Fruit fly (Drosophila melanogaster) whole organism, embryonic: Measurements from ENCODE around the gene CG5191.

Experiments
- Atf3 ChIP-seq: fragments of 200-800 bp; sonication (Bioruptor generic); optimal IDR thresholded peaks from 3 replicates; lab custom pipeline; 2016; ENCODE audit warnings: missing biosample characterization, missing genetic modification characterization
- Bdp1 ChIP-seq: fragments of 200-800 bp; sonication (Bioruptor generic); optimal IDR thresholded peaks from 3 replicates; lab custom pipeline; 2016; ENCODE audit warnings: missing biosample characterization, missing genetic modification characterization
- BtbVII ChIP-seq: fragments of 200-800 bp; sonication (Bioruptor generic); optimal IDR thresholded peaks from 3 replicates; lab custom pipeline; 2017; ENCODE audit warnings: missing biosample characterization, mild to moderate bottlenecking, missing genetic modification characterization
- CG10366 ChIP-seq: fragments of 200-800 bp; sonication (Bioruptor generic); IDR thresholded peaks from 2 replicates; pipeline ENCODE4 v1.3.6; 2022; ENCODE audit warnings: missing biosample characterization, missing genetic modification characterization
- CG10654 ChIP-seq: fragments of 200-800 bp; sonication (Bioruptor generic); optimal IDR thresholded peaks from 2 replicates; lab custom pipeline; 2016; ENCODE audit warnings: missing biosample characterization, missing genetic modification characterization
- CG16813 ChIP-seq: fragments of 200-800 bp; sonication (Bioruptor generic); IDR thresholded peaks from 3 replicates; pipeline ENCODE4 v1.3.6; 2022; ENCODE audit warnings: missing biosample characterization, missing genetic modification characterization; ENCODE audit not compliant: partially characterized antibody
- CG16815 ChIP-seq: fragments of 200-800 bp; sonication (Bioruptor generic); optimal IDR thresholded peaks from 3 replicates; lab custom pipeline; 2017; ENCODE audit warnings: missing biosample characterization, mild to moderate bottlenecking, missing genetic modification characterization
- CG17328 ChIP-seq: fragments of 200-800 bp; sonication (Bioruptor generic); IDR thresholded peaks from 2 replicates; pipeline ENCODE4 v1.3.6; 2022; ENCODE audit warnings: missing biosample characterization, missing genetic modification characterization
- CG17359 ChIP-seq: fragments of 200-800 bp; sonication (Bioruptor generic); optimal IDR thresholded peaks from 3 replicates; lab custom pipeline; 2018; ENCODE audit warnings: missing biosample characterization, mild to moderate bottlenecking, missing genetic modification characterization, moderate library complexity
- CG18476 ChIP-seq: fragments of 200-800 bp; sonication (Bioruptor generic); optimal IDR thresholded peaks from 2 replicates; lab custom pipeline; 2016; ENCODE audit warnings: missing biosample characterization, mild to moderate bottlenecking, missing genetic modification characterization
- CG2116 ChIP-seq: fragments of 200-800 bp; sonication (Bioruptor generic); optimal IDR thresholded peaks from 3 replicates; lab custom pipeline; 2018; ENCODE audit warnings: missing biosample characterization, mild to moderate bottlenecking, missing genetic modification characterization
- CG31441 ChIP-seq: fragments of 200-800 bp; sonication (Bioruptor generic); IDR thresholded peaks from 2 replicates; pipeline ENCODE4 v1.3.6; 2022; ENCODE audit warnings: missing biosample characterization, missing genetic modification characterization
- CG33213 ChIP-seq: fragments of 200-800 bp; sonication (Bioruptor generic); optimal IDR thresholded peaks from 3 replicates; lab custom pipeline; 2016; ENCODE audit warnings: missing biosample characterization, missing genetic modification characterization
- CG3995 ChIP-seq: fragments of 200-800 bp; sonication (Bioruptor generic); optimal IDR thresholded peaks from 3 replicates; lab custom pipeline; 2016; ENCODE audit warnings: missing biosample characterization, missing genetic modification characterization
- CG7987 ChIP-seq: fragments of 200-800 bp; sonication (Bioruptor generic); optimal IDR thresholded peaks from 2 replicates; lab custom pipeline; 2018; ENCODE audit warnings: missing biosample characterization, mild to moderate bottlenecking, missing genetic modification characterization, moderate library complexity
- CG8089 ChIP-seq: fragments of 200-800 bp; sonication (Bioruptor generic); optimal IDR thresholded peaks from 3 replicates; lab custom pipeline; 2016; ENCODE audit warnings: missing biosample characterization, missing genetic modification characterization
- CG8765 ChIP-seq: fragments of 200-800 bp; sonication (Bioruptor generic); IDR thresholded peaks from 2 replicates; pipeline ENCODE4 v1.3.6; 2022; ENCODE audit warnings: missing biosample characterization, missing genetic modification characterization
- CG8924 ChIP-seq: fragments of 200-800 bp; optimal IDR thresholded peaks from 3 replicates; lab custom pipeline; 2019; ENCODE audit warnings: missing biosample characterization, mild to moderate bottlenecking, missing genetic modification characterization, moderate library complexity
- CG9437 ChIP-seq: fragments of 200-800 bp; sonication (Bioruptor generic); optimal IDR thresholded peaks from 2 replicates; lab custom pipeline; 2018; ENCODE audit warnings: missing biosample characterization, mild to moderate bottlenecking, missing genetic modification characterization
- Camta ChIP-seq: fragments of 200-800 bp; sonication (Bioruptor generic); optimal IDR thresholded peaks from 2 replicates; lab custom pipeline; 2016; ENCODE audit warnings: missing biosample characterization, missing genetic modification characterization
- D19A ChIP-seq: fragments of 200-800 bp; optimal IDR thresholded peaks from 3 replicates; lab custom pipeline; 2019; ENCODE audit warnings: missing biosample characterization, mild to moderate bottlenecking, missing genetic modification characterization, moderate library complexity
- Dbx ChIP-seq: fragments of 200-800 bp; sonication (Bioruptor generic); IDR thresholded peaks from 3 replicates; pipeline ENCODE4 v1.3.6; 2022; ENCODE audit warnings: missing biosample characterization, missing genetic modification characterization
- Dip2 ChIP-seq: fragments of 200-800 bp; sonication (Bioruptor generic); IDR thresholded peaks from 2 replicates; pipeline ENCODE4 v1.3.6; 2022; ENCODE audit warnings: missing biosample characterization, missing genetic modification characterization
- Dref ChIP-seq: fragments of 200-800 bp; sonication (Bioruptor generic); IDR thresholded peaks from 2 replicates; pipeline ENCODE4 v1.3.6; 2022; ENCODE audit warnings: missing biosample characterization, missing genetic modification characterization
- Gug ChIP-seq: fragments of 200-800 bp; sonication (Bioruptor generic); IDR thresholded peaks from 4 replicates; pipeline ENCODE4 v1.3.6; 2022; ENCODE audit warnings: missing biosample characterization, missing genetic modification characterization
- HLHmδ ChIP-seq: fragments of 200-800 bp; sonication (Bioruptor generic); optimal IDR thresholded peaks from 2 replicates; lab custom pipeline; 2018; ENCODE audit warnings: missing biosample characterization, mild to moderate bottlenecking, missing genetic modification characterization, moderate library complexity
- Hr3 ChIP-seq: fragments of 200-800 bp; sonication (Bioruptor generic); optimal IDR thresholded peaks from 3 replicates; lab custom pipeline; 2016; ENCODE audit warnings: missing biosample characterization, missing genetic modification characterization
- Hr78 ChIP-seq, 2 experiments: fragments of 200-800 bp in 1 of 2; fragments of >200 bp in 1 of 2; sonication (Bioruptor generic) in 1 of 2; optimal IDR thresholded peaks; 2 replicates each; lab custom pipeline; 2017 to 2019; ENCODE audit warnings: missing biosample characterization in 2 of 2, missing genetic modification characterization in 2 of 2, mild to moderate bottlenecking in 1 of 2, moderate library complexity in 1 of 2
- Lim3 ChIP-seq: fragments of 200-800 bp; sonication (Bioruptor generic); IDR thresholded peaks from 2 replicates; pipeline ENCODE4 v1.3.6; 2022; ENCODE audit warnings: missing biosample characterization, missing genetic modification characterization
- NC2β ChIP-seq: fragments of 200-800 bp; sonication (Bioruptor generic); optimal IDR thresholded peaks from 2 replicates; lab custom pipeline; 2016; ENCODE audit warnings: missing biosample characterization, missing genetic modification characterization
- Neu2 ChIP-seq: fragments of 200-800 bp; sonication (Bioruptor generic); optimal IDR thresholded peaks from 3 replicates; lab custom pipeline; 2016; ENCODE audit warnings: missing biosample characterization, missing genetic modification characterization, borderline replicate concordance
- Sin3A ChIP-seq: fragments of >200 bp; optimal IDR thresholded peaks from 2 replicates; lab custom pipeline; 2018
- TFAM ChIP-seq: fragments of 200-800 bp; sonication (Bioruptor generic); optimal IDR thresholded peaks from 2 replicates; lab custom pipeline; 2017; ENCODE audit warnings: missing biosample characterization, missing genetic modification characterization, inconsistent platforms
- Xbp1 ChIP-seq: fragments of 200-800 bp; sonication (Bioruptor generic); optimal IDR thresholded peaks from 3 replicates; lab custom pipeline; 2016; ENCODE audit warnings: missing biosample characterization, mild to moderate bottlenecking, missing genetic modification characterization
- abd-A ChIP-seq: fragments of 200-800 bp; sonication (Bioruptor generic); optimal IDR thresholded peaks from 3 replicates; lab custom pipeline; 2019; ENCODE audit warnings: missing biosample characterization, mild to moderate bottlenecking, missing genetic modification characterization, moderate library complexity
- caup ChIP-seq: fragments of 200-800 bp; sonication (Bioruptor generic); optimal IDR thresholded peaks from 3 replicates; lab custom pipeline; 2017; ENCODE audit warnings: missing biosample characterization, mild to moderate bottlenecking, missing genetic modification characterization, moderate library complexity; ENCODE audit not compliant: severe bottlenecking
- corto ChIP-seq: fragments of 200-800 bp; sonication (Bioruptor generic); optimal IDR thresholded peaks from 2 replicates; lab custom pipeline; 2016; ENCODE audit warnings: missing biosample characterization, mild to moderate bottlenecking, missing genetic modification characterization, moderate library complexity
- crc ChIP-seq: fragments of 200-800 bp; sonication (Bioruptor generic); optimal IDR thresholded peaks from 2 replicates; lab custom pipeline; 2016; ENCODE audit warnings: missing biosample characterization, missing genetic modification characterization
- dimm ChIP-seq: fragments of 200-800 bp; sonication (Bioruptor generic); IDR thresholded peaks from 2 replicates; pipeline ENCODE4 v1.3.6; 2022; ENCODE audit warnings: missing biosample characterization, missing genetic modification characterization
- dmrt11E ChIP-seq: fragments of 200-800 bp; sonication (Bioruptor generic); optimal IDR thresholded peaks from 3 replicates; lab custom pipeline; 2018; ENCODE audit warnings: missing biosample characterization, mild to moderate bottlenecking, missing genetic modification characterization, moderate library complexity
- esg ChIP-seq: fragments of 200-800 bp; sonication (Bioruptor generic); conservative IDR thresholded peaks from 2 replicates; pipeline ENCODE4 v1.3.6; 2022; ENCODE audit warnings: missing biosample characterization, missing genetic modification characterization
- insv ChIP-seq, 2 experiments: fragments of 200-800 bp; sonication (Bioruptor generic); optimal IDR thresholded peaks; 3 replicates each; lab custom pipeline; 2016 to 2018; ENCODE audit warnings: missing biosample characterization in 2 of 2, missing genetic modification characterization in 2 of 2
- jigr1 ChIP-seq: fragments of 200-800 bp; sonication (Bioruptor generic); IDR thresholded peaks from 3 replicates; pipeline ENCODE4 v1.3.6; 2022; ENCODE audit warnings: missing biosample characterization, missing genetic modification characterization
- jumu ChIP-seq: fragments of 200-800 bp; sonication (Bioruptor generic); optimal IDR thresholded peaks from 3 replicates; lab custom pipeline; 2016; ENCODE audit warnings: missing biosample characterization, missing genetic modification characterization
- lola ChIP-seq, 3 experiments: fragments of >200 bp in 2 of 3; fragments of 200-800 bp in 1 of 3; sonication (Bioruptor generic) in 1 of 3; optimal IDR thresholded peaks; 2 replicates each; lab custom pipeline; 2017 to 2019; ENCODE audit warnings: missing biosample characterization in 3 of 3, missing genetic modification characterization in 3 of 3, mild to moderate bottlenecking in 1 of 3, moderate library complexity in 1 of 3
- maf-S ChIP-seq: fragments of 200-800 bp; sonication (Bioruptor generic); optimal IDR thresholded peaks from 2 replicates; lab custom pipeline; 2016; ENCODE audit warnings: missing biosample characterization, missing genetic modification characterization
- nau ChIP-seq: fragments of 200-800 bp; sonication (Bioruptor generic); optimal IDR thresholded peaks from 3 replicates; lab custom pipeline; 2017; ENCODE audit warnings: missing biosample characterization, mild to moderate bottlenecking, missing genetic modification characterization, missing genetic modification reagents
- org-1 ChIP-seq: fragments of 200-800 bp; sonication (Bioruptor generic); optimal IDR thresholded peaks from 2 replicates; lab custom pipeline; 2017; ENCODE audit warnings: missing biosample characterization, missing genetic modification characterization
- sens-2 ChIP-seq: fragments of 200-800 bp; sonication (Bioruptor generic); IDR thresholded peaks from 2 replicates; pipeline ENCODE4 v1.3.6; 2022; ENCODE audit warnings: missing biosample characterization, missing genetic modification characterization
- sima ChIP-seq: fragments of 200-800 bp; sonication (Bioruptor generic); optimal IDR thresholded peaks from 2 replicates; lab custom pipeline; 2016; ENCODE audit warnings: missing biosample characterization, missing genetic modification characterization
- toy ChIP-seq: fragments of 200-800 bp; sonication (Bioruptor generic); IDR thresholded peaks from 2 replicates; pipeline ENCODE4 v1.3.6; 2022; ENCODE audit warnings: missing biosample characterization, missing genetic modification characterization
- vvl ChIP-seq: fragments of 200-800 bp; sonication (Bioruptor generic); IDR thresholded peaks from 2 replicates; pipeline ENCODE4 v1.3.6; 2022; ENCODE audit warnings: missing biosample characterization, missing genetic modification characterization
- zfh1 ChIP-seq: fragments of 200-800 bp; sonication (Bioruptor generic); IDR thresholded peaks from 3 replicates; pipeline ENCODE4 v1.3.6; 2022; ENCODE audit warnings: missing biosample characterization, missing genetic modification characterization

Gene CG5191

dm6 chr3R:20576789-20577188 lies 16.1 kb downstream of the CG5191 start, which contains the start of the genes TFAM and CG5412 (continued):
- TF ChIP-seq TFAM, result no peak
- TF ChIP-seq insv (GFP tag; optimal IDR thresholded peaks at IDR 0.05; lab: Kevin White, UChicago), result no peak
- no peak for TF ChIP-seq dimm (GFP tag; lab: Robert Waterston, UW)
- peak; percentile 13 for TF ChIP-seq CG3995 (GFP tag; lab: Kevin White, UChicago)
- TF ChIP-seq CG31441 (GFP tag; lab: Robert Waterston, UW), result no peak
- TF ChIP-seq CG8765 (GFP tag; lab: Robert Waterston, UW), result no peak
- no peak for TF ChIP-seq nau (GFP tag; lab: Kevin White, UChicago)
- TF ChIP-seq CG9437 (GFP tag; lab: Kevin White, UChicago), result peak; percentile 56
- TF ChIP-seq esg (GFP tag; lab: Robert Waterston, UW), result no peak
- TF ChIP-seq jumu (GFP tag; lab: Kevin White, UChicago), result no peak
- TF ChIP-seq caup, result no peak
- TF ChIP-seq zfh1, result no peak
- no peak for TF ChIP-seq CG10366 (GFP tag; lab: Robert Waterston, UW)
- no peak for TF ChIP-seq BtbVII (GFP tag; lab: Kevin White, UChicago)
- no peak for TF ChIP-seq CG8924 (tag; lab: Kevin White, UChicago)
- no peak; the same call in none of the 2 replicates for TF ChIP-seq vvl
- no peak for TF ChIP-seq Bdp1 (GFP tag; lab: Kevin White, UChicago)
- TF ChIP-seq Gug (GFP tag; lab: Robert Waterston, UW), result no peak
- no peak for TF ChIP-seq maf-S
- TF ChIP-seq CG7987, result no peak
- TF ChIP-seq crc (GFP tag; lab: Kevin White, UChicago), result no peak
- TF ChIP-seq Hr78 (GFP tag; optimal IDR thresholded peaks at IDR 0.05; lab: Kevin White, UChicago), result no peak
- no peak for TF ChIP-seq CG2116 (GFP tag; lab: Kevin White, UChicago)
- TF ChIP-seq Neu2 (GFP tag; lab: Kevin White, UChicago), result no peak
- TF ChIP-seq toy (GFP tag; lab: Robert Waterston, UW), result no peak
- no peak for TF ChIP-seq Dbx (GFP tag; lab: Robert Waterston, UW)
- no peak for TF ChIP-seq corto (GFP tag; lab: Kevin White, UChicago)
- TF ChIP-seq CG16815 (GFP tag; lab: Kevin White, UChicago), result no peak
- TF ChIP-seq Xbp1 (GFP tag; lab: Kevin White, UChicago), result no peak
- no peak for TF ChIP-seq CG33213 (GFP tag; lab: Kevin White, UChicago)
- TF ChIP-seq Dref (GFP tag; lab: Robert Waterston, UW), result peak; percentile 75
- TF ChIP-seq jigr1 (GFP tag; lab: Robert Waterston, UW), result no peak
- no peak for TF ChIP-seq HLHmδ (GFP tag; lab: Kevin White, UChicago)
- no peak for TF ChIP-seq Lim3 (GFP tag; lab: Robert Waterston, UW)
- TF ChIP-seq sens-2 (GFP tag; lab: Robert Waterston, UW), result no peak
- TF ChIP-seq D19A (tag; lab: Kevin White, UChicago), result no peak
- TF ChIP-seq org-1, result no peak
- TF ChIP-seq dmrt11E (tag; lab: Kevin White, UChicago), result no peak
- no peak for TF ChIP-seq CG18476 (GFP tag; lab: Kevin White, UChicago)
- peak; percentile 31 for TF ChIP-seq Sin3A (lab: Kevin White, UChicago)
- peak; percentile 55; the same call in 2 of the 3 replicates for TF ChIP-seq CG16813 (GFP tag; lab: Robert Waterston, UW)
- TF ChIP-seq Dip2 (GFP tag; lab: Robert Waterston, UW), result no peak
- TF ChIP-seq sima (GFP tag; lab: Kevin White, UChicago), result no peak
- no peak for TF ChIP-seq abd-A (tag; lab: Kevin White, UChicago)
- TF ChIP-seq CG10654 (GFP tag; lab: Kevin White, UChicago), result no peak
- TF ChIP-seq CG17328 (GFP tag; lab: Robert Waterston, UW), result no peak
- TF ChIP-seq Camta (GFP tag; lab: Kevin White, UChicago), result no peak
- TF ChIP-seq CG8089, result no peak
- TF ChIP-seq NC2β (GFP tag; lab: Kevin White, UChicago), result no peak
- no peak for TF ChIP-seq lola (GFP tag; optimal IDR thresholded peaks at IDR 0.05; lab: Kevin White, UChicago)
- no peak for TF ChIP-seq Atf3
- TF ChIP-seq Hr3 (GFP tag; lab: Kevin White, UChicago), result no peak
- TF ChIP-seq CG17359, result no peak
